Fruit fly (Drosophila melanogaster): ENCODE results near the gene CG42537.

The CG42537 gene

DNA sequence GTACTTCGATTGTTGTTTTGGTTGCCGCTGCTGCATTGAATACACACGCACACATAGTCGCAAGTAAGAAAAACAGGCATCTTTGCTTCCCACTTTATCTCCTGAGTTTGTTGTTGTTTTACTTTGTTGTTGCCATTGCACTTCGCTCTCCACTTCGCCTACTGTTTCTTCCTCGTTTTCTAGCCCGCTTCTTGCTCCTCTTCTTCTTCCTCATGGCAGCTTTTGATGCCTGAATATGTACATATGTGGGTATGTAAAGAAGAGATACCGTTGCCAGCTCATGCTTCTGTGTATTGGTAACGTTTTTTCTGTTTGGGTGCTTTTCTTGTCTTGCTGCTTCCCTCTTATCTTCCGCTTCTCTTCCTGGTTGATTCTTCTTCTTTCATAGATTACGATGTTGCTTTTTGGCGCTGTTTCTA is 31.6 kb downstream of the CG42537 start (continued):
- TF ChIP-seq sug (tag; optimal IDR thresholded peaks at IDR 0.05) (peak; percentile 26), Vsx1 (GFP tag; optimal IDR thresholded peaks at IDR 0.05) (no peak), CG31388 (GFP tag; optimal IDR thresholded peaks at IDR 0.05) (no peak), CG3407 (GFP tag; optimal IDR thresholded peaks at IDR 0.05) (peak; percentile 21), crol (GFP tag; IDR thresholded peaks at IDR 0.05) (peak; percentile 63), Med (GFP tag) (peak; percentile 26), CG15514 (GFP tag; optimal IDR thresholded peaks at IDR 0.05) (no peak), gce (GFP tag; IDR thresholded peaks at IDR 0.05) (0 out of 3 replicates have a peak, but pooled peaks have one; percentile 29), CG15479 (GFP tag; optimal IDR thresholded peaks at IDR 0.05) (peak; percentile 15), CG31365 (tag; optimal IDR thresholded peaks at IDR 0.05) (no peak), ab (GFP tag; optimal IDR thresholded peaks at IDR 0.05) (no peak), CG3281 (GFP tag; optimal IDR thresholded peaks at IDR 0.05) (no peak), CG11247 (GFP tag; IDR thresholded peaks at IDR 0.05) (no peak), BEAF-32 (GFP tag; optimal IDR thresholded peaks at IDR 0.05) (no peak), CG14014 (GFP tag; IDR thresholded peaks at IDR 0.05) (0 out of 2 replicates have a peak, but pooled peaks have one; percentile 11), CG34422 (GFP tag; IDR thresholded peaks at IDR 0.05) (0 out of 3 replicates have a peak, but pooled peaks have one; percentile 12), cg (GFP tag; optimal IDR thresholded peaks at IDR 0.05) (peak; percentile 66), HLH54F (GFP tag; optimal IDR thresholded peaks at IDR 0.05) (no peak), salm (tag; optimal IDR thresholded peaks at IDR 0.05) (no peak), Hmr (GFP tag; optimal IDR thresholded peaks at IDR 0.05) (no peak), Hsf (GFP tag; optimal IDR thresholded peaks at IDR 0.05) (no peak), D (optimal IDR thresholded peaks at IDR 0.05) (peak; percentile 0), D (GFP tag; optimal IDR thresholded peaks at IDR 0.05) (no peak), twi (tag; optimal IDR thresholded peaks at IDR 0.05) (peak; percentile 18), psq (GFP tag; optimal IDR thresholded peaks at IDR 0.05) (peak; percentile 83), CG4730 (GFP tag; IDR thresholded peaks at IDR 0.05) (no peak), Blimp-1 (GFP tag; optimal IDR thresholded peaks at IDR 0.05) (peak; percentile 19), Ada2b (GFP tag; IDR thresholded peaks at IDR 0.05) (no peak), CG15601 (tag; optimal IDR thresholded peaks at IDR 0.05) (peak; percentile 41), CG10543 (GFP tag; optimal IDR thresholded peaks at IDR 0.05) (no peak), kni (GFP tag; optimal IDR thresholded peaks at IDR 0.05) (peak; percentile 81), B-H2 (GFP tag; optimal IDR thresholded peaks at IDR 0.05) (no peak), lov (optimal IDR thresholded peaks at IDR 0.05) (no peak), lov (GFP tag; IDR thresholded peaks at IDR 0.05) (0 out of 3 replicates have a peak, but pooled peaks have one; percentile 59), CG5953 (GFP tag; IDR thresholded peaks at IDR 0.05) (no peak), wek (GFP tag; optimal IDR thresholded peaks at IDR 0.05) (no peak), MTF-1 (GFP tag; optimal IDR thresholded peaks at IDR 0.05; ENCODE audit: borderline replicate concordance) (peak; percentile 38), CG4360 (GFP tag; IDR thresholded peaks at IDR 0.05) (peak; percentile 96), CG2199 (GFP tag; IDR thresholded peaks at IDR 0.05) (peak; percentile 66; the same call in 1 of the 3 replicates), gcm (GFP tag; optimal IDR thresholded peaks at IDR 0.05) (peak; percentile 63), CG6813 (GFP tag; optimal IDR thresholded peaks at IDR 0.05) (peak; percentile 38), CG9876 (GFP tag; optimal IDR thresholded peaks at IDR 0.05) (no peak), CG2678 (tag; optimal IDR thresholded peaks at IDR 0.05) (peak; percentile 8), lbe (GFP tag; optimal IDR thresholded peaks at IDR 0.05) (no peak), maf-S (GFP tag; optimal IDR thresholded peaks at IDR 0.05) (no peak), CG13894 (tag; optimal IDR thresholded peaks at IDR 0.05) (no peak), CG17912 (GFP tag; optimal IDR thresholded peaks at IDR 0.05) (no peak), CG13287 (GFP tag; IDR thresholded peaks at IDR 0.05; ENCODE audit: partially characterized antibody) (no peak), NC2β (GFP tag; optimal IDR thresholded peaks at IDR 0.05) (no peak), CG12219 (GFP tag; optimal IDR thresholded peaks at IDR 0.05) (peak; percentile 16), zf30C (GFP tag; optimal IDR thresholded peaks at IDR 0.05) (no peak)

Measured in whole organism, embryonic.